Worm (Caenorhabditis elegans): ENCODE data around the gene dap-3.

The dap-3 gene

ce11 chrII:10618157-10618556 is 37.2 kb downstream of the dap-3 start, which contains the start of gene C14A4.13:
TSS of gene C14A4.13 (plus strand) at chrII:10618457.
- TF ChIP-seq aptf-2 (GFP tag; conservative IDR thresholded peaks at IDR 0.05) (no peak), mel-28 (tag; optimal IDR thresholded peaks at IDR 0.05; ENCODE audit: borderline replicate concordance) (no peak), bed-2 (GFP tag; IDR thresholded peaks at IDR 0.05) (no peak), ekl-4 (GFP tag; IDR thresholded peaks at IDR 0.05) (no peak)

ce11 chrII:10621965-10622364 is 41.0 kb downstream of the dap-3 start, which contains the start of gene cutl-9:
TSS of gene cutl-9 (plus strand) at chrII:10622265.
- no peak for TF ChIP-seq rpc-1 (optimal IDR thresholded peaks at IDR 0.05)
- TF ChIP-seq rpc-1 (tag; optimal IDR thresholded peaks at IDR 0.05): no peak

- peak; percentile 94 for TF ChIP-seq nhr-80 (tag; optimal IDR thresholded peaks at IDR 0.05)
- TF ChIP-seq ets-4 (GFP tag; optimal IDR thresholded peaks at IDR 0.05): peak; percentile 47
- no peak for TF ChIP-seq ZK185.1 (tag; optimal IDR thresholded peaks at IDR 0.05; ENCODE audit: poor library complexity, severe bottlenecking)
- TF ChIP-seq snpc-3.4 (tag; optimal IDR thresholded peaks at IDR 0.05): no peak
- peak; percentile 73; the same call in 1 of the 2 replicates for TF ChIP-seq dox-1 (GFP tag; IDR thresholded peaks at IDR 0.05)
- no peak for TF ChIP-seq lin-26 (GFP tag; IDR thresholded peaks at IDR 0.05)
- no peak for TF ChIP-seq cebp-1 (GFP tag; IDR thresholded peaks at IDR 0.05)
- no peak for TF ChIP-seq cebp-1 (tag; optimal IDR thresholded peaks at IDR 0.05)
These were observed 46.2 kb downstream of the dap-3 start for ce11 chrII:10627086-10627485.

DNA sequence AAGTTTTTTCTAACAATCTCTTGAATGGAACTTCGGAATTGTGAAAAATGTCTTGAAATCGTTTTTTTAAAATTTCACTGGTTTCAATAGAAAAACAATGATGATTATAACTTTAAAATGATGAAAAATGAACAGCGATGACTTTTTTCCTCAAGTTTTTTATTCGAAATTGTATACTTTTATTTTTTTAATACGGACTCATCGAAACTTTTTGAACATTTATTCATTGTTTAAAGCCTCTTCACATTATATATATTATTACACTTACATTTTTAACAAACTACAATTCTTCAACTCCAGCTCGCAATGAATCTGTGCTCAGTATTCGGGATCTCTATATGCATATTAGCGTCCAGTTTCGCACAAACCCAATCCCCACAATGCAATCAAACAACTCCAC is 47.0 kb downstream of the dap-3 start, which contains the start of gene M28.8:
Gene M28.8 (plus strand): TSS at position 301 of the 400 bp plus-strand sequence.
- no peak for TF ChIP-seq D2030.7 (GFP tag; IDR thresholded peaks at IDR 0.05)
- no peak for TF ChIP-seq fkh-3 (tag; optimal IDR thresholded peaks at IDR 0.05)
- no peak for TF ChIP-seq nfyb-1 (GFP tag; IDR thresholded peaks at IDR 0.05)
- TF ChIP-seq Y67H2A.10 (GFP tag; conservative IDR thresholded peaks at IDR 0.05): no peak
- TF ChIP-seq rcor-1 (GFP tag; IDR thresholded peaks at IDR 0.05): no peak
- TF ChIP-seq lin-54 (GFP tag; optimal IDR thresholded peaks at IDR 0.05): no peak
- TF ChIP-seq F52B5.7 (tag; optimal IDR thresholded peaks at IDR 0.05): no peak
- TF ChIP-seq snpc-1.3 (tag; optimal IDR thresholded peaks at IDR 0.05; ENCODE audit: insufficient read depth): no peak
- no peak for TF ChIP-seq repo-1 (tag; optimal IDR thresholded peaks at IDR 0.05)
- no peak for TF ChIP-seq snpc-3.4 (tag; optimal IDR thresholded peaks at IDR 0.05)
- no peak for TF ChIP-seq lin-40 (tag; optimal IDR thresholded peaks at IDR 0.05)
- TF ChIP-seq Y56A3A.18 (GFP tag; IDR thresholded peaks at IDR 0.05): no peak
- no peak for TF ChIP-seq hrde-1 (tag; optimal IDR thresholded peaks at IDR 0.05; ENCODE audit: borderline replicate concordance)
- no peak for TF ChIP-seq nhr-179 (tag; optimal IDR thresholded peaks at IDR 0.05)
- no peak for TF ChIP-seq madf-3 (GFP tag; IDR thresholded peaks at IDR 0.05)

DNA sequence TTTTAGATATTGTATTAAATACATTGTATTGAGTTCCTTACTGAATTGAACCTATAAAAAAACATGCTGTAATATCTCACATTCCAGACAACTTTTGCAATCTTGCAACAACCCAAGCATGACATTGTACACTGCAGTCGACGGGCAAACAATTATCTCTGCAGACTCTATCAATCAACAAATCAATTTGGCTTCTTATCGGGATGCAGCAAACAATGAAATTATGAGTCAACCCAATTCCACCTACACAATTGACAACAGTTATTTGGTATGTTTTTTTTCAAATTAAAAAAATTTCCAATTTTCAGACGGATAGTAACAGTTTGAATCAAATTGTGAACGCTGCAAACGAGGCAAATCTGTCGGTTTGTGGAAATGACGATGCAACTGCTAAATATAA is 50.0 kb downstream of the dap-3 start:
- no peak for TF ChIP-seq sea-2 (GFP tag; IDR thresholded peaks at IDR 0.05)
- TF ChIP-seq nhr-80 (tag; optimal IDR thresholded peaks at IDR 0.05): peak; percentile 43
- TF ChIP-seq madf-6 (GFP tag; IDR thresholded peaks at IDR 0.05): no peak
- no peak for TF ChIP-seq ZK185.1 (tag; optimal IDR thresholded peaks at IDR 0.05; ENCODE audit: poor library complexity, severe bottlenecking)
- no peak for TF ChIP-seq lin-54 (GFP tag; optimal IDR thresholded peaks at IDR 0.05)
- TF ChIP-seq Y56A3A.18 (GFP tag; IDR thresholded peaks at IDR 0.05): no peak
- TF ChIP-seq F57C9.4 (tag; optimal IDR thresholded peaks at IDR 0.05): no peak
